Worm (Caenorhabditis elegans) whole organism, late embryonic: ENCODE data around the gene skpo-2.

Source experiments
- ama-1 ChIP-seq: fragments of 150-350 bp; optimal IDR thresholded peaks from 2 replicates; lab custom pipeline; 2014
- ceh-14 ChIP-seq: sonication (generic microtip); optimal IDR thresholded peaks from 2 replicates; lab custom pipeline; 2016; ENCODE audit warnings: missing genotype, missing genetic modification characterization, missing compliant biosample characterization
- ceh-31 ChIP-seq: sonication (generic microtip); optimal IDR thresholded peaks from 2 replicates; lab custom pipeline; 2016; ENCODE audit warnings: missing genetic modification characterization, missing compliant biosample characterization
- fax-1 ChIP-seq: sonication (generic microtip); optimal IDR thresholded peaks from 2 replicates; lab custom pipeline; 2016; ENCODE audit warnings: missing genotype, missing genetic modification characterization, missing compliant biosample characterization
- lin-11 ChIP-seq: fragments of 200-800 bp; sonication (Bioruptor generic); optimal IDR thresholded peaks from 2 replicates; lab custom pipeline; 2018; ENCODE audit warnings: mild to moderate bottlenecking, missing genetic modification characterization, missing compliant biosample characterization
- nfya-1 ChIP-seq: sonication (generic microtip); optimal IDR thresholded peaks from 2 replicates; lab custom pipeline; 2017; ENCODE audit warnings: missing genetic modification characterization, mild to moderate bottlenecking, missing compliant biosample characterization, antibody characterized with exemption, moderate library complexity
- nhr-11 ChIP-seq: fragments of 150-350 bp; optimal IDR thresholded peaks from 2 replicates; lab custom pipeline; 2014; ENCODE audit warnings: missing biosample characterization, missing genetic modification characterization
- pat-9 ChIP-seq: fragments of 200-800 bp; sonication (Bioruptor generic); optimal IDR thresholded peaks from 2 replicates; lab custom pipeline; 2018; ENCODE audit warnings: mild to moderate bottlenecking, missing genetic modification characterization, moderate library complexity, missing compliant biosample characterization
- pax-1 ChIP-seq: fragments of 150-350 bp; optimal IDR thresholded peaks from 2 replicates; lab custom pipeline; 2014; ENCODE audit warnings: missing biosample characterization, missing genetic modification characterization
- pha-4 ChIP-seq: fragments of 150-350 bp; optimal IDR thresholded peaks from 2 replicates; lab custom pipeline; 2018; ENCODE audit warnings: missing biosample characterization, missing genetic modification reagents, missing genetic modification characterization

DNA sequence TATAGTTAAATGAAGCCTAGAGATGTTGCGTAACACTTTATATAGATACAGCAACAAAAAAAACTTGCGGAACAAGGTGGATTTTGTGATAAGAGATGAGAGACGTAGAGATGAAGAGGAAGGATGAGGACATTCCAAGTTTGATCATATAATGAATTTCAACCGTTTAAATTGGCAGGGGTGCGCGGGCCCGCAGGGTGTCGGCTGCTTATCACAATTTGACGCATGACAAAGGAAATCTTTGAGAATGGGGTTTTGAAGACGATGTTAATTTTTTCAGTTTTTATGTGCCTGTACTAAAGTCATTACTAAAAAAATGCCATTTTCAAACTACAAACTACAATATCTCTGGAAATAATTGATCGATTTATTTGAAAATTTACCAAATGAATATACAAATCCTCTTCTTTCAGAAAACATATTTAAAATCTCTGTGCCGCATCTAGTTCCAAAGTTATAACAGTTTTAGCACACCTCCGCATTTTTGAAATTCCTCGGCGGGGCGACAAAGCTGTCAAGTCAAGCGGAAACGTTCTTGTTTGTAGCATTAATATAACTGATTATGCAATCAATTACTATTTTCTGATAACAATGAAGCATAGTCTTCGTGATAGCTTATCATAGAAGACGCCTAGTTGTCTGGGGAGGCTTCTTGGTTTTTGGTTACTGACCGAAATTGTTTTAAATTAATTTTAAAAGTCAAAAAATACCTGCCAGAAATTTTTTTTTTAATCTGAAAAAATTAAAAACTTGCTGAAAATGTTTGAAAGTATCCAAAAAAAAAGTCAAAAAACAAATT, 3.7 kb upstream of the skpo-2 start:
- TF ChIP-seq nhr-11 (tag; lab: Kevin White, UChicago) = no peak
- TF ChIP-seq ama-1 (lab: Kevin White, UChicago) = no peak
- TF ChIP-seq lin-11 (tag; lab: Kevin White, UChicago) = no peak
- TF ChIP-seq fax-1 (tag; lab: Kevin White, UChicago) = no peak
- TF ChIP-seq pax-1 (tag; lab: Kevin White, UChicago) = no peak
- no peak for TF ChIP-seq pat-9 (tag; lab: Kevin White, UChicago)
- no peak for TF ChIP-seq ceh-14 (tag; lab: Kevin White, UChicago)
- no peak for TF ChIP-seq pha-4 (tag; lab: Kevin White, UChicago)
- TF ChIP-seq ceh-31 (tag; lab: Kevin White, UChicago) = no peak
- no peak for TF ChIP-seq nfya-1
